Worm (Caenorhabditis elegans): Measurements from ENCODE around the gene snt-5.

Gene snt-5

DNA sequence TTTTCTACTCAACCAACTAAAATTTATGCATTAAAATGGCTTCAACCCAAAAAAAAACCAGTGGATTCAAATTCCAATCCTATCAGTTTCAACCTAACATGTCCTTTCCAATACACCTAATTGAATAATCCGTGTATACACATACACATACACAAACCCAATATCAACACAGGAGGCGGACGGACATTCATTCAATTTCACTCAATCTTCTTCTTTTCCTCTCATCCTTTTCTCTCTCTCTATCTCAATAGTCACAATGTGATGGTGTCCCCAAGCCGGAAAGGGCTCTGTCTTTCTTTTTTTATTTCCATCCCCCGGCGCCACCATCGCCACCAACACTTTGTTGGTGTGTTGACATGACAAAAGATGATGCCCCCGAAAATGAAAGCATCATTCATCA is 61.6 kb downstream of the snt-5 start:
- TF ChIP-seq ces-1 (GFP tag; optimal IDR thresholded peaks at IDR 0.05) (peak; percentile 64), nhr-28 (tag; optimal IDR thresholded peaks at IDR 0.05) (no peak), T20F7.1 (GFP tag; optimal IDR thresholded peaks at IDR 0.05) (no peak), attf-4 (tag; optimal IDR thresholded peaks at IDR 0.05) (no peak), mep-1 (tag; optimal IDR thresholded peaks at IDR 0.05) (peak; percentile 1), duxl-1 (tag; optimal IDR thresholded peaks at IDR 0.05; ENCODE audit: poor library complexity) (no peak), ztf-7 (tag; optimal IDR thresholded peaks at IDR 0.05) (no peak), ZK546.5 (tag; optimal IDR thresholded peaks at IDR 0.05) (no peak), nhr-237 (tag; optimal IDR thresholded peaks at IDR 0.05) (no peak), snpc-4 (tag; optimal IDR thresholded peaks at IDR 0.05) (no peak)

All from whole organism, L4 larva.